Fruit fly (Drosophila melanogaster): ENCODE measurements around the gene Phf5a.
A peak's percentile ranks its signal among the peaks of the same experiment; 100 is the strongest.

Phf5a gene

dm6 chr2L:6455955-6456599 lies 34.6 kb downstream of the Phf5a start, which contains the start of gene frj (continued):
- TF ChIP-seq mirr (GFP tag; optimal IDR thresholded peaks at IDR 0.05) (no peak), Dref (GFP tag; IDR thresholded peaks at IDR 0.05) (peak; percentile 51), CG17802 (tag; optimal IDR thresholded peaks at IDR 0.05) (peak; percentile 95), CG10543 (GFP tag; optimal IDR thresholded peaks at IDR 0.05) (peak; percentile 6), Max (GFP tag; optimal IDR thresholded peaks at IDR 0.05) (peak; percentile 29), CG13424 (tag; optimal IDR thresholded peaks at IDR 0.05) (peak; percentile 63), CG8478 (optimal IDR thresholded peaks at IDR 0.05) (no peak), row (GFP tag; IDR thresholded peaks at IDR 0.05) (peak; percentile 90), CG18262 (tag; optimal IDR thresholded peaks at IDR 0.05) (peak; percentile 49), z (GFP tag; IDR thresholded peaks at IDR 0.05) (0 out of 3 replicates have a peak, but pooled peaks have one; percentile 38), ewg (GFP tag; optimal IDR thresholded peaks at IDR 0.05) (peak; percentile 52), CG8765 (GFP tag; IDR thresholded peaks at IDR 0.05) (peak; percentile 60; the same call in 1 of the 2 replicates), lov (optimal IDR thresholded peaks at IDR 0.05) (no peak), lov (GFP tag; IDR thresholded peaks at IDR 0.05) (peak; percentile 47; the same call in 1 of the 3 replicates), klu (GFP tag; IDR thresholded peaks at IDR 0.05) (peak; percentile 48; the same call in 1 of the 2 replicates), Sin3A (optimal IDR thresholded peaks at IDR 0.05) (peak; percentile 91), inv (GFP tag; IDR thresholded peaks at IDR 0.05; ENCODE audit: partially characterized antibody) (peak; percentile 52; the same call in 1 of the 2 replicates), az2 (GFP tag; optimal IDR thresholded peaks at IDR 0.05) (peak; percentile 53), Adf1 (GFP tag; IDR thresholded peaks at IDR 0.05) (no peak), CrebB (tag; optimal IDR thresholded peaks at IDR 0.05) (no peak), CG30020 (tag; optimal IDR thresholded peaks at IDR 0.05) (peak; percentile 95), grn (GFP tag; optimal IDR thresholded peaks at IDR 0.05) (no peak), Side (GFP tag; optimal IDR thresholded peaks at IDR 0.05) (peak; percentile 38), CG43689 (GFP tag; IDR thresholded peaks at IDR 0.05) (no peak), fd64A (GFP tag; optimal IDR thresholded peaks at IDR 0.05) (no peak), CG13894 (tag; optimal IDR thresholded peaks at IDR 0.05) (peak; percentile 51), Dp (GFP tag; optimal IDR thresholded peaks at IDR 0.05) (peak; percentile 45), yki (optimal IDR thresholded peaks at IDR 0.05) (no peak), CG12942 (GFP tag; optimal IDR thresholded peaks at IDR 0.05) (peak; percentile 70), CG8281 (tag; optimal IDR thresholded peaks at IDR 0.05) (peak; percentile 24), Dip3 (GFP tag; optimal IDR thresholded peaks at IDR 0.05) (peak; percentile 61), Mrtf (GFP tag; IDR thresholded peaks at IDR 0.05) (peak; percentile 67), slbo (GFP tag; IDR thresholded peaks at IDR 0.05) (peak; percentile 84), Xrp1 (GFP tag; IDR thresholded peaks at IDR 0.05) (peak; percentile 59; the same call in 1 of the 2 replicates), jumu (GFP tag; optimal IDR thresholded peaks at IDR 0.05) (peak; percentile 82), Chrac-16 (GFP tag; optimal IDR thresholded peaks at IDR 0.05) (peak; percentile 63), CG15269 (tag; optimal IDR thresholded peaks at IDR 0.05) (peak; percentile 69), nau (GFP tag; optimal IDR thresholded peaks at IDR 0.05) (no peak), Mes4 (GFP tag; optimal IDR thresholded peaks at IDR 0.05) (no peak), p53 (GFP tag; optimal IDR thresholded peaks at IDR 0.05) (peak; percentile 60), Stat92E (GFP tag; optimal IDR thresholded peaks at IDR 0.05) (peak in 2 of 3 experiments; percentile 47 to 54), slou (GFP tag; optimal IDR thresholded peaks at IDR 0.05) (peak; percentile 37), h (optimal IDR thresholded peaks at IDR 0.05) (no peak), salm (tag; optimal IDR thresholded peaks at IDR 0.05) (peak; percentile 36), Myb (GFP tag; optimal IDR thresholded peaks at IDR 0.05) (peak; percentile 69), emc (GFP tag; optimal IDR thresholded peaks at IDR 0.05) (peak; percentile 41), Ptx1 (GFP tag; IDR thresholded peaks at IDR 0.05) (peak; percentile 80), lola (GFP tag; optimal IDR thresholded peaks at IDR 0.05) (peak in 2 of 3 experiments; percentile 26 to 91), CG7357 (GFP tag; IDR thresholded peaks at IDR 0.05) (peak; percentile 99), tna (GFP tag; IDR thresholded peaks at IDR 0.05; ENCODE audit: partially characterized antibody) (no peak), Xbp1 (GFP tag; optimal IDR thresholded peaks at IDR 0.05) (peak; percentile 83)
